Fruit fly (Drosophila melanogaster): ENCODE measurements around the gene HipHop.

DNA sequence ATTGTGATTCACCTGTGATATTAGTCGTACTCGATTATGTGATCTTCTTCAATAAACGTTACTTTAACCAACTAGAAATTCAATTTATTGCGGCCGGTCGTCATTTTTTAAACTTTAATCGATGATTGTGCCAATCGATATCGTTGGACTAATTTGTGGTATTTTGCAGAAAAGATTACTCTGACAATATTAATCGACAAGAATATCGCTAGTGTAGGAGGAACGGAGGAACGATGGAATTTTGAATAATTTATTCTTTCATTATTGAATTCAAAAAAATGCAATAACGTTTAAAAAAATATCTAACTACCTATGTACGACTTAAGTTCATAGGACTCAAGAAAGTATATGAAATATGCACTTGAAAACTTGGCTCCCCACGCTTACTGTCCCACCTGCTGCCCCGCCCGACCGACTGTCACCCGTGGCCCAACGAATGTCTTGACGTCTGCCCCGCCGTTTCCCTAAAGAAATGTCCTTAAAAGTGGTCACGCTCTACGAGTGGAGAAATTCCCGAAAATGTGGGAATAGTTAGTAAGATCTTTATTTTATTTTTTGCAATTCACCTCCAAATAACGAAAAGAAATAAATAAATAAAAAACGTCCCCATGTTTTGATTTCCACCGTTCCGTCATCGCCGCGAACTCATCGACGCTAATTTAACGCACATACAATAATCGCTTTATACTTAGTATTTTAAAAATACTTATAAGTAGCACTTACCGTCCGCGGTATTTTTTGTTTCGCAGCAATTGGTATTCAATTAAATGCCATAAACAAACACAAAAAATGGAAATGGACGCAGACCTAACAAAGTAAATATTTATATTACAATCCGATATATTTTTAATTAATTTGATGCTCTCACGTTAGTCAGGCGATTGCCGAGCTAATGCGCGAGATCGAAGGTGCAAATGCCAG, 44.7 kb downstream of the HipHop start, which contains the start of gene CG14074:
- TF ChIP-seq tai (GFP tag; optimal IDR thresholded peaks at IDR 0.05) (no peak), usp (GFP tag; optimal IDR thresholded peaks at IDR 0.05) (no peak), lola (GFP tag; optimal IDR thresholded peaks at IDR 0.05) (no peak), brk (GFP tag; optimal IDR thresholded peaks at IDR 0.05) (peak; percentile 0), Dif (GFP tag; optimal IDR thresholded peaks at IDR 0.05; ENCODE audit: partially characterized antibody) (no peak), dsf (GFP tag; optimal IDR thresholded peaks at IDR 0.05; ENCODE audit: borderline replicate concordance) (no peak), CrebA (GFP tag; optimal IDR thresholded peaks at IDR 0.05; ENCODE audit: borderline replicate concordance) (no peak), dl (GFP tag; optimal IDR thresholded peaks at IDR 0.05; ENCODE audit: insufficient read depth in 1 of 2, partially characterized antibody in 2 of 2) (no peak), pan (optimal IDR thresholded peaks at IDR 0.05) (no peak), Dfd (GFP tag; optimal IDR thresholded peaks at IDR 0.05) (no peak), OdsH (GFP tag; optimal IDR thresholded peaks at IDR 0.05) (no peak), h (GFP tag; optimal IDR thresholded peaks at IDR 0.05) (no peak), foxo (GFP tag; optimal IDR thresholded peaks at IDR 0.05) (no peak), Hr83 (GFP tag; optimal IDR thresholded peaks at IDR 0.05; ENCODE audit: poor library complexity, severe bottlenecking) (no peak)

Data from whole organism, wandering third instar larva.